Fruit fly (Drosophila melanogaster) whole organism, pupa: ENCODE measurements around the gene CG33111.

Source experiments
- CG14655 ChIP-seq: fragments of 200-800 bp; sonication (Bioruptor generic); optimal IDR thresholded peaks from 3 replicates; lab custom pipeline; 2017; ENCODE audit warnings: mild to moderate bottlenecking, missing biosample characterization, missing genetic modification reagents, missing genetic modification characterization
- CG15710 ChIP-seq: fragments of 200-800 bp; sonication (Bioruptor generic); optimal IDR thresholded peaks from 2 replicates; lab custom pipeline; 2018; ENCODE audit warnings: missing biosample characterization, mild to moderate bottlenecking, missing genetic modification characterization, moderate library complexity
- CG17806 ChIP-seq: fragments of 200-800 bp; sonication (Bioruptor generic); optimal IDR thresholded peaks from 2 replicates; lab custom pipeline; 2018; ENCODE audit warnings: missing biosample characterization, mild to moderate bottlenecking, missing genetic modification characterization, moderate library complexity
- CG34367 ChIP-seq: fragments of 200-800 bp; sonication (Bioruptor generic); optimal IDR thresholded peaks from 2 replicates; lab custom pipeline; 2018; ENCODE audit warnings: missing biosample characterization, mild to moderate bottlenecking, missing genetic modification characterization
- CG8159 ChIP-seq: fragments of 200-800 bp; sonication (Bioruptor generic); optimal IDR thresholded peaks from 3 replicates; lab custom pipeline; 2018; ENCODE audit warnings: missing biosample characterization, mild to moderate bottlenecking, missing genetic modification characterization, moderate library complexity
- CG8301 ChIP-seq: fragments of 200-800 bp; sonication (Bioruptor generic); optimal IDR thresholded peaks from 2 replicates; lab custom pipeline; 2018; ENCODE audit warnings: missing biosample characterization, mild to moderate bottlenecking, missing genetic modification characterization
- CG9948 ChIP-seq: fragments of 200-800 bp; sonication (Bioruptor generic); optimal IDR thresholded peaks from 2 replicates; lab custom pipeline; 2018; ENCODE audit warnings: missing biosample characterization, mild to moderate bottlenecking, missing genetic modification characterization, moderate library complexity
- D1 ChIP-seq: fragments of 200-800 bp; sonication (Bioruptor generic); optimal IDR thresholded peaks from 2 replicates; lab custom pipeline; 2018; ENCODE audit warnings: missing biosample characterization, mild to moderate bottlenecking, missing genetic modification characterization, moderate library complexity
- EcR ChIP-seq: fragments of 200-800 bp; sonication (Bioruptor generic); optimal IDR thresholded peaks from 3 replicates; lab custom pipeline; 2019; ENCODE audit warnings: missing biosample characterization, missing genetic modification characterization, mild to moderate bottlenecking, moderate library complexity, missing genetic modification reagents
- Ets98B ChIP-seq: fragments of 200-800 bp; sonication (Bioruptor generic); IDR thresholded peaks from 2 replicates; pipeline ENCODE4 v1.3.6; 2022; ENCODE audit warnings: missing biosample characterization, missing genetic modification characterization
- Snoo ChIP-seq: fragments of 200-800 bp; sonication (Bioruptor generic); optimal IDR thresholded peaks from 3 replicates; lab custom pipeline; 2017; ENCODE audit warnings: missing biosample characterization, mild to moderate bottlenecking, missing genetic modification characterization, inconsistent platforms
- fd96Ca ChIP-seq: fragments of 200-800 bp; sonication (Bioruptor generic); IDR thresholded peaks from 3 replicates; pipeline ENCODE4 v1.3.6; 2022; ENCODE audit warnings: missing biosample characterization, missing genetic modification characterization

DNA sequence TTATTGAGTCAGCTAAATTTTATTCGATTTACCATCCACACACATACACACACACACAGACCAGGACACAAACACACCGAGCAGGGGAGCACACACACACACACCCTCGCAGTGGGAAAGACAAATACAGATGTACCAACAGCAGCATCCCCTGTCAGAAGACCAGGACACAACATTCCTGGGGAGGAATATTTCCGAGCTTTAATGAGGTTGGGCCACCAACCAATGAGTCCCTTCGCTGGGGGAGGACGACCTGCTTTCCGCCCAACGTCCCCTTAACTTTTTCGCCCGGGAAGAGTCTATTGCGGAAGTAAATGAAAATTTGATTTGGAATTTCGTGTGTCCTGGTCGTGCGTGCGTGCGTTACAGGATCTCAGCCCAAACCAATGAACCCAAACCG lies 8.1 kb upstream of the CG33111 start:
- TF ChIP-seq CG34367 (tag; lab: Kevin White, UChicago) (no peak), fd96Ca (no peak), CG15710 (tag; lab: Kevin White, UChicago) (no peak), CG8159 (no peak), CG14655 (GFP tag; lab: Kevin White, UChicago) (no peak), CG17806 (no peak), EcR (no peak), Ets98B (GFP tag; lab: Robert Waterston, UW) (no peak), CG8301 (no peak), CG9948 (tag; lab: Kevin White, UChicago) (no peak), D1 (tag; lab: Kevin White, UChicago) (no peak), Snoo (tag; lab: Kevin White, UChicago) (no peak)
